Worm (Caenorhabditis elegans) whole organism, mixed stage, embryonic: ENCODE results near the gene nas-9.

Source experiments
- M03D4.4 ChIP-seq: sonication (generic microtip); optimal IDR thresholded peaks from 2 replicates; lab custom pipeline; 2017; ENCODE audit warnings: mild to moderate bottlenecking, missing genetic modification characterization, missing compliant biosample characterization
- blmp-1 ChIP-seq: fragments of 150-350 bp; optimal IDR thresholded peaks from 2 replicates; lab custom pipeline; 2014; ENCODE audit warnings: missing biosample characterization, missing genetic modification characterization
- ceh-83 ChIP-seq: fragments of 200-800 bp; sonication (Bioruptor generic); optimal IDR thresholded peaks from 2 replicates; lab custom pipeline; 2018; ENCODE audit warnings: mild to moderate bottlenecking, missing genetic modification characterization, missing compliant biosample characterization
- ces-1 ChIP-seq: fragments of 150-350 bp; optimal IDR thresholded peaks from 2 replicates; lab custom pipeline; 2014; ENCODE audit warnings: missing biosample characterization, missing genetic modification reagents, missing genetic modification characterization
- cnd-1 ChIP-seq: fragments of 200-800 bp; sonication (Bioruptor generic); optimal IDR thresholded peaks from 2 replicates; lab custom pipeline; 2018; ENCODE audit warnings: mild to moderate bottlenecking, missing genetic modification characterization, missing compliant biosample characterization
- elt-1 ChIP-seq: sonication (generic microtip); optimal IDR thresholded peaks from 2 replicates; lab custom pipeline; 2017; ENCODE audit warnings: missing genetic modification characterization, mild to moderate bottlenecking, missing compliant biosample characterization, antibody characterized with exemption, moderate library complexity, borderline replicate concordance; ENCODE audit not compliant: insufficient read depth
- elt-3 ChIP-seq: fragments of 150-350 bp; optimal IDR thresholded peaks from 2 replicates; lab custom pipeline; 2014; ENCODE audit warnings: missing biosample characterization, missing genetic modification characterization
- flh-1 ChIP-seq: fragments of 200-800 bp; sonication (Bioruptor generic); optimal IDR thresholded peaks from 2 replicates; lab custom pipeline; 2018; ENCODE audit warnings: mild to moderate bottlenecking, missing genetic modification characterization, moderate library complexity, missing compliant biosample characterization
- ham-2 ChIP-seq: fragments of 200-800 bp; sonication (Bioruptor generic); optimal IDR thresholded peaks from 2 replicates; lab custom pipeline; 2018; ENCODE audit warnings: mild to moderate bottlenecking, missing genetic modification characterization, missing compliant biosample characterization
- lin-13 ChIP-seq: fragments of 150-350 bp; optimal IDR thresholded peaks from 2 replicates; lab custom pipeline; 2014; ENCODE audit warnings: missing biosample characterization, missing genetic modification characterization
- lin-32 ChIP-seq: fragments of 200-800 bp; sonication (Bioruptor generic); optimal IDR thresholded peaks from 2 replicates; lab custom pipeline; 2018; ENCODE audit warnings: mild to moderate bottlenecking, missing genetic modification characterization, missing compliant biosample characterization
- lsy-2 ChIP-seq: fragments of 150-350 bp; optimal IDR thresholded peaks from 2 replicates; lab custom pipeline; 2014; ENCODE audit warnings: missing biosample characterization, missing genetic modification characterization
- mls-2 ChIP-seq: sonication (generic microtip); optimal IDR thresholded peaks from 2 replicates; lab custom pipeline; 2016; ENCODE audit warnings: mild to moderate bottlenecking, missing genetic modification characterization, moderate library complexity, missing compliant biosample characterization
- nhr-12 ChIP-seq: fragments of 150-350 bp; optimal IDR thresholded peaks from 2 replicates; lab custom pipeline; 2014; ENCODE audit warnings: missing biosample characterization, missing genetic modification characterization
- nhr-2 ChIP-seq: fragments of 150-350 bp; optimal IDR thresholded peaks from 2 replicates; lab custom pipeline; 2014; ENCODE audit warnings: missing biosample characterization, missing genetic modification characterization
- nhr-237 ChIP-seq: fragments of 150-350 bp; optimal IDR thresholded peaks from 2 replicates; lab custom pipeline; 2014; ENCODE audit warnings: missing biosample characterization, missing genetic modification characterization
- nhr-28 ChIP-seq: fragments of 150-350 bp; optimal IDR thresholded peaks from 2 replicates; lab custom pipeline; 2014; ENCODE audit warnings: missing biosample characterization, missing genetic modification characterization
- nhr-76 ChIP-seq: sonication (generic microtip); optimal IDR thresholded peaks from 2 replicates; lab custom pipeline; 2017; ENCODE audit warnings: missing biosample characterization, missing genetic modification characterization
- snpc-4 ChIP-seq: fragments of 150-350 bp; optimal IDR thresholded peaks from 2 replicates; lab custom pipeline; 2014; ENCODE audit warnings: missing biosample characterization, missing genetic modification characterization
- tbx-8 ChIP-seq: fragments of 200-800 bp; sonication (Bioruptor generic); optimal IDR thresholded peaks from 2 replicates; lab custom pipeline; 2018; ENCODE audit warnings: mild to moderate bottlenecking, missing genetic modification characterization, moderate library complexity, missing compliant biosample characterization
- unc-120 ChIP-seq: sonication (generic microtip); optimal IDR thresholded peaks from 2 replicates; lab custom pipeline; 2017; ENCODE audit warnings: missing genetic modification characterization, missing compliant biosample characterization; ENCODE audit not compliant: poor library complexity, severe bottlenecking
- unc-39 ChIP-seq: fragments of 150-350 bp; optimal IDR thresholded peaks from 2 replicates; lab custom pipeline; 2014; ENCODE audit warnings: missing biosample characterization, missing genetic modification characterization
- unc-62 ChIP-seq: fragments of 150-350 bp; optimal IDR thresholded peaks from 2 replicates; lab custom pipeline; 2014; ENCODE audit warnings: missing biosample characterization, missing genetic modification reagents, missing genetic modification characterization
- zip-8 ChIP-seq: fragments of 150-350 bp; optimal IDR thresholded peaks from 2 replicates; lab custom pipeline; 2014; ENCODE audit warnings: missing biosample characterization, missing genetic modification characterization
- ztf-11 ChIP-seq: fragments of 150-350 bp; optimal IDR thresholded peaks from 2 replicates; lab custom pipeline; 2014; ENCODE audit warnings: missing biosample characterization, missing genetic modification characterization

The nas-9 gene

DNA sequence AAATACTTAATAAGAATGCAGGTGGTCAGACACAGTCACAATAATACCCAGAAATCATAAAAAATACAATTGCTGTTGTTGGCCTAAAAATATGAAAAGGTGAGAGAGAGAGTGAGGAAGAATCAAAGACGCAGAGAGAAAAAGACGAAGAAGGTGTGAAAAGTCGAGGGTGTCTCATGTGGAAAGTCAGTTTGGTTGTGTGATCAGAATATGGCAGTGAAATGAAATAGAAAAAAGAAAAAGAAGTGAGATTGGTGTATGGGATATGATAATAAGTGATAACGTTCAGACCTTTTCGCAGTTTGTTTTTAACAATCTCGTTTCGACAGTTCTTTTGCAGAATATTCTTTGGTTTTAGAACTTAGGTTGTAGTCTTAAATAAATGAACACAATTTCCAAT lies 33.0 kb downstream of the nas-9 start:
- TF ChIP-seq ham-2 (GFP tag; lab: Kevin White, UChicago), result no peak
- TF ChIP-seq flh-1 (GFP tag; lab: Kevin White, UChicago), result no peak
- no peak for TF ChIP-seq ceh-83 (GFP tag; lab: Kevin White, UChicago)
- TF ChIP-seq blmp-1 (tag; lab: Kevin White, UChicago), result no peak
- TF ChIP-seq unc-120 (tag; lab: Kevin White, UChicago), result no peak
- no peak for TF ChIP-seq lsy-2 (tag; lab: Kevin White, UChicago)
- TF ChIP-seq tbx-8 (GFP tag; lab: Kevin White, UChicago), result no peak
- TF ChIP-seq unc-62 (GFP tag; lab: Kevin White, UChicago), result no peak

DNA sequence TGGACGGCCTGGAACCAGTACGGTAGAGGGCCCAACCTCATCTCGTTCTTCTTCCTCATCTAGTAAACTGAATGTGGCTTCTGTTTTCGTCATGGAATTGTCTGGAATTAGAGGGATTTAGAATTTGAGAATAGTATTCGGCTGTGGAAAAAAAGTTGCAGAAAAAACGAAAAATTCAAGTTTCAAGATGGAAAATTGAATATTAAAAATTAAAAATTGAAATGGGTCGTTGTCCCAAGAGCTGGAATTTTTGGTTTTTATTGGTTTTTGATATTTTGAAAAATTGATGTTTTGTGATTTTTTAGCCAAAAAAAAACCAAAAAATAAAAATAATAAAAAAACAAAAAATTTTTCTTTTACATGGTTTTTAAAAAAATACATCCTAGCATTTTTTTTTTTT lies 34.0 kb downstream of the nas-9 start, which contains the start of gene R02F11.3:
R02F11.3 (minus strand) TSS at position 101 of the 400 bp plus-strand sequence.
- TF ChIP-seq M03D4.4 (tag; lab: Kevin White, UChicago) (no peak), blmp-1 (tag; lab: Kevin White, UChicago) (no peak), elt-1 (tag; lab: Kevin White, UChicago) (no peak), unc-39 (no peak), nhr-28 (tag; lab: Kevin White, UChicago) (no peak), nhr-12 (no peak), ces-1 (GFP tag; lab: Kevin White, UChicago) (no peak), nhr-76 (tag; lab: Kevin White, UChicago) (no peak), nhr-2 (tag; lab: Kevin White, UChicago) (no peak), cnd-1 (tag; lab: Kevin White, UChicago) (no peak), ceh-83 (GFP tag; lab: Kevin White, UChicago) (no peak), ztf-11 (tag; lab: Kevin White, UChicago) (no peak)

DNA sequence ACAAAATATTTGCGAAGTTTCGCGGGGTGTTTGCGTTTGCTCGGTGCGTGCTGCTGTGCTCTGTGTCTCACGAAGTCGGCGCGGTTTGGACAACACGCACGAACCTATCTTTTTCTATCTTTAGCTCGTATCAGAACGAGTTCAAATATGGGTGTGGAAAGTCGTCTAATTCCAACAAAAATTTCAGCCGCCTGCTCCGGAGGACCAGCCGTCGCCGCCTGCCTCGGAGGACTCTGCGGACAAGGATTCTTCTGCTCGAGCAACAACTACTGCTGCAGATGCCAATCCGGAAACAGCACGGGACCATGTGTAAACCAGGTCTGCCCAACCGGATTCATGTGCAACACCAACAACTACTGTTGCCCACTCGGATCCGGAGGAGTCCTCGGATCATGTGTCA lies 37.9 kb downstream of the nas-9 start:
- no peak for TF ChIP-seq lin-32 (GFP tag; lab: Kevin White, UChicago)
- no peak for TF ChIP-seq ztf-11 (tag; lab: Kevin White, UChicago)
- no peak for TF ChIP-seq lin-13 (tag; lab: Kevin White, UChicago)

DNA sequence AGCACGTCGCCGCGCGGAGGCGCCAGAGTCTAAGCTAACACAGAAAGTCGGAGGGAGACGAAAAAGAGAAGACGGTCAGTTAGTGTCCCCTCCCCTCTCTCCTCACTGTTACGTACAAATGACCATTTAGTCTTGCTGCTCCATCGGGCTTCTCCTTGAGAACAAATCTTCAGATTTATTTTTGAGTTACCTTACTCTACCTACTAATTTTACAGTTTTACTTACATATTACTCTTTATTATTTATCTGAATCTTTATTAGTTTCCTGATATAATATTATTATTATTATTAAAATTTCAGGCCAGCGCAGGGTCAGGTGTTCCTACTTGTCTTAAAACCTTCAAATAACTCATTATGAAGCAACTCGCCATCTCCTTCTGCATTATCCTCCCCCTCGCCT lies 39.0 kb downstream of the nas-9 start, which contains the start of gene R02F11.1:
R02F11.1 (plus strand) TSS at position 301 of the 400 bp plus-strand sequence.
- TF ChIP-seq flh-1 (GFP tag; lab: Kevin White, UChicago) (no peak), lsy-2 (tag; lab: Kevin White, UChicago) (no peak)

DNA sequence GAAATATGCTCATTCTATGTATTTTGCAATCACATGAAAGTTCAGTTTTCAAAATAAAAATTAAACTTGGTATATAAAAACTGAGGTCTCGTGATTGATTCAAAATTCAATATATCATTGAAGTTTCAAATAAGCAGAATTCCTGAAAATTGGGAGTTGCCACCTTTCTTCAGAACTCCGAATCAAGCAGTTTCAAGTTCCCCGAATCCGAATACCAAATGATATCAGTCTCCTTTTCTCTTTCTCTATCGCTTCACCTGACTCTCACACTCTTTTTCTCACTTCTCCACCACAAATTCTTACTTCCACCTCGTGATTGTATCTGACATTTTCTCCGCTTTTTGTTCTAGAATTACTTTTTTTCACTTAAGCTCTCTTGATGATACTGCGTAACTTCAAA lies 45.5 kb downstream of the nas-9 start, which contains the start of gene R02F11.2:
R02F11.2 (plus strand) TSS at position 292 of the 400 bp plus-strand sequence.
- TF ChIP-seq mls-2 (tag; lab: Kevin White, UChicago) (no peak), ztf-11 (tag; lab: Kevin White, UChicago) (no peak), unc-39 (no peak), nhr-237 (tag; lab: Kevin White, UChicago) (no peak), unc-120 (tag; lab: Kevin White, UChicago) (no peak), nhr-12 (no peak), blmp-1 (tag; lab: Kevin White, UChicago) (no peak), snpc-4 (tag; lab: Kevin White, UChicago) (no peak), ham-2 (GFP tag; lab: Kevin White, UChicago) (no peak)

DNA sequence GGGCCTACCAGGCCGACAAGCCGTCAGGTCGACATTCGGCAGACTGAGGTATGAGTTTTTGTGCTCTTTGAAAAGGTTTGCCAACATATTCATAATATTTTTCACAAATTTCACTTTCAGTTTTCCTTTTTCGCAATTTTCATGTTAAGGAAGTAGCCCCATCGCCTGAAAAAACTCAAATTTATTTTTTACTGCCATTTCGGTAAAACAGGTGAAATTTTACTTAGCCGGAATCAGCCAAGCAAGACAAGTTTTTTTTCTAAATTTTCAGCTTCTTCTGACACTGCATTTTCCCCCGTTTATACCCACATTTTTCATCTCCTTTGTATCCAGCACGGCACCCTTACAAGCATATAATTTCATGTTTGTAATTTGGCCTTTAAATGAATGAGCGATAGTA lies 48.2 kb downstream of the nas-9 start, which contains the start of gene R02F11.11:
R02F11.11 (plus strand) TSS at position 301 of the 400 bp plus-strand sequence.
- TF ChIP-seq flh-1 (GFP tag; lab: Kevin White, UChicago) (no peak), zip-8 (tag; lab: Kevin White, UChicago) (no peak), ham-2 (GFP tag; lab: Kevin White, UChicago) (no peak), nhr-2 (tag; lab: Kevin White, UChicago) (no peak), tbx-8 (GFP tag; lab: Kevin White, UChicago) (no peak)

DNA sequence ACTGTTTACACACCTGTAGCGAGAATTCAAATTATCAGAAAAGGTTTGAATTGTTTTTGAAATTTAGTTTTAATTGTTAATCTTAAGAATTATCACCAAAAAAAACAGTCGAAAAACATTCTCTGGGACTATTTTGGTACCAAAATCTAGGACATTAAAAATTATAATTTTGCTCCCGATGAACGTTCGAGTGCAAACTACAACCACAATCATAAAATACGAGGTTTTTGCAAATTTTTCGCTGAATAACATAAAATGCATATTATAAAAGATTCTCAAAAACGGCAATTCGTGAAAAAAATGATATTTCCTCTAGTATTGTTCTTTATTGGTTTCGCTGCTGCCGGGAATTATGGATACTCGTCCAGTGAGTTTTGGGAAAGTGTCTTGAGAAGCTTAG lies 49.4 kb downstream of the nas-9 start, which contains the start of gene R02F11.12:
R02F11.12 (plus strand) TSS at position 301 of the 400 bp plus-strand sequence.
- no peak for TF ChIP-seq ham-2 (GFP tag; lab: Kevin White, UChicago)
- TF ChIP-seq nhr-76 (tag; lab: Kevin White, UChicago), result no peak
- no peak for TF ChIP-seq nhr-237 (tag; lab: Kevin White, UChicago)
- TF ChIP-seq ceh-83 (GFP tag; lab: Kevin White, UChicago), result no peak
- TF ChIP-seq nhr-28 (tag; lab: Kevin White, UChicago), result no peak
- no peak for TF ChIP-seq zip-8 (tag; lab: Kevin White, UChicago)
- no peak for TF ChIP-seq cnd-1 (tag; lab: Kevin White, UChicago)
- no peak for TF ChIP-seq lin-32 (GFP tag; lab: Kevin White, UChicago)
- no peak for TF ChIP-seq elt-3 (tag; lab: Kevin White, UChicago)
- TF ChIP-seq, all 35 proteins: peak for 0
